Worm (Caenorhabditis elegans) whole organism, L4 larva: ENCODE results near the gene ZK666.1.

Source experiments
- D1046.2 ChIP-seq: fragments of 200-800 bp; sonication (Bioruptor generic); IDR thresholded peaks from 2 replicates; pipeline ENCODE4 v1.3.6; 2022; ENCODE audit warnings: missing genetic modification characterization, missing compliant biosample characterization
- T20F7.1 ChIP-seq: fragments of 200-800 bp; sonication (Bioruptor generic); optimal IDR thresholded peaks from 2 replicates; lab custom pipeline; 2018; ENCODE audit warnings: mild to moderate bottlenecking, missing genetic modification characterization, missing compliant biosample characterization
- Y105C5A.15 ChIP-seq: fragments of 200-800 bp; sonication (Bioruptor generic); IDR thresholded peaks from 2 replicates; pipeline ENCODE4 v1.3.6; 2022; ENCODE audit warnings: missing genetic modification characterization, missing compliant biosample characterization
- Y5F2A.4 ChIP-seq: fragments of 200-800 bp; sonication (Bioruptor generic); optimal IDR thresholded peaks from 2 replicates; lab custom pipeline; 2018; ENCODE audit warnings: mild to moderate bottlenecking, missing genetic modification characterization, missing compliant biosample characterization
- ZK337.2 ChIP-seq: fragments of 200-800 bp; sonication (Bioruptor generic); IDR thresholded peaks from 2 replicates; pipeline ENCODE4 v1.3.6; 2022; ENCODE audit warnings: missing genetic modification reagents, missing genetic modification characterization, missing compliant biosample characterization
- aha-1 ChIP-seq: fragments of 150-350 bp; peaks from one replicate; lab custom pipeline; 2014; ENCODE audit warnings: missing biosample characterization, missing genetic modification characterization
- ama-1 ChIP-seq: fragments of 150-350 bp; optimal IDR thresholded peaks from 2 replicates; lab custom pipeline; 2014; ENCODE audit warnings: inconsistent platforms, mixed read lengths
- ceh-44 ChIP-seq: fragments of 200-800 bp; sonication (Bioruptor generic); IDR thresholded peaks from 2 replicates; pipeline ENCODE4 v1.3.6; 2022; ENCODE audit warnings: missing genetic modification reagents, missing genetic modification characterization, missing compliant biosample characterization
- ces-1 ChIP-seq: fragments of 150-350 bp; sonication (generic microtip); optimal IDR thresholded peaks from 4 replicates; lab custom pipeline; 2014; ENCODE audit warnings: missing biosample characterization, missing genetic modification reagents, missing genetic modification characterization
- daf-16 ChIP-seq, 3 experiments: sonication (generic microtip); optimal IDR thresholded peaks; 2 replicates each; lab custom pipeline; 2016 to 2017; ENCODE audit warnings: missing genetic modification characterization in 3 of 3, missing genetic modification reagents in 3 of 3, mild to moderate bottlenecking in 2 of 3, missing compliant biosample characterization in 2 of 3, missing biosample characterization in 1 of 3, moderate library complexity in 1 of 3
- dmd-6 ChIP-seq: fragments of 200-800 bp; sonication (Bioruptor generic); IDR thresholded peaks from 2 replicates; pipeline ENCODE4 v1.3.6; 2022; ENCODE audit warnings: missing genetic modification reagents, missing genetic modification characterization, missing compliant biosample characterization
- dve-1 ChIP-seq: sonication (generic microtip); optimal IDR thresholded peaks from 2 replicates; lab custom pipeline; 2017; ENCODE audit warnings: antibody characterized with exemption, mild to moderate bottlenecking, missing genetic modification characterization, missing compliant biosample characterization; ENCODE audit not compliant: insufficient read depth
- gei-8 ChIP-seq: fragments of 200-800 bp; sonication (Bioruptor generic); optimal IDR thresholded peaks from 2 replicates; lab custom pipeline; 2018; ENCODE audit warnings: mild to moderate bottlenecking, missing genetic modification characterization, missing compliant biosample characterization
- hlh-11 ChIP-seq: fragments of 200-800 bp; sonication (Bioruptor generic); optimal IDR thresholded peaks from 2 replicates; lab custom pipeline; 2018; ENCODE audit warnings: mild to moderate bottlenecking, missing genetic modification characterization, missing compliant biosample characterization
- hlh-30 ChIP-seq: sonication (generic microtip); optimal IDR thresholded peaks from 2 replicates; lab custom pipeline; 2017; ENCODE audit warnings: antibody characterized with exemption, mild to moderate bottlenecking, missing genetic modification characterization, missing compliant biosample characterization; ENCODE audit not compliant: insufficient read depth
- hmg-1.1 ChIP-seq: fragments of 200-800 bp; sonication (Bioruptor generic); IDR thresholded peaks from 2 replicates; pipeline ENCODE4 v1.3.6; 2022; ENCODE audit warnings: missing genetic modification reagents, missing genetic modification characterization, missing compliant biosample characterization
- lin-1 ChIP-seq: fragments of 200-800 bp; sonication (Bioruptor generic); IDR thresholded peaks from 2 replicates; pipeline ENCODE4 v1.3.6; 2022; ENCODE audit warnings: missing genetic modification reagents, missing genetic modification characterization, missing compliant biosample characterization
- lin-39 ChIP-seq: fragments of 150-350 bp; optimal IDR thresholded peaks from 2 replicates; lab custom pipeline; 2014; ENCODE audit warnings: missing biosample characterization, missing genetic modification reagents, missing genetic modification characterization
- lsy-2 ChIP-seq, 2 experiments: fragments of 150-350 bp in 1 of 2; sonication (generic microtip) in 1 of 2; optimal IDR thresholded peaks; 2 replicates each; lab custom pipeline; 2014 to 2017; ENCODE audit warnings: missing biosample characterization in 2 of 2, missing genetic modification characterization in 2 of 2
- madf-9 ChIP-seq: fragments of 200-800 bp; sonication (Bioruptor generic); conservative IDR thresholded peaks from 2 replicates; pipeline ENCODE4 v1.3.6; 2022; ENCODE audit warnings: missing genetic modification reagents, missing genetic modification characterization, missing compliant biosample characterization
- mdl-1 ChIP-seq, 2 experiments: fragments of 150-350 bp in 1 of 2; sonication (generic microtip) in 1 of 2; optimal IDR thresholded peaks; 2 replicates each; lab custom pipeline; 2014 to 2017; ENCODE audit warnings: missing biosample characterization in 2 of 2, missing genetic modification characterization in 2 of 2
- mxl-3 ChIP-seq: fragments of 200-800 bp; sonication (Bioruptor generic); optimal IDR thresholded peaks from 2 replicates; lab custom pipeline; 2018; ENCODE audit warnings: mild to moderate bottlenecking, missing genetic modification characterization, missing compliant biosample characterization
- nhr-10 ChIP-seq: fragments of 150-350 bp; optimal IDR thresholded peaks from 2 replicates; lab custom pipeline; 2014; ENCODE audit warnings: missing biosample characterization, missing genetic modification characterization
- nhr-102 ChIP-seq: sonication (generic microtip); optimal IDR thresholded peaks from 2 replicates; lab custom pipeline; 2016; ENCODE audit warnings: mild to moderate bottlenecking, missing genetic modification characterization, moderate library complexity, missing compliant biosample characterization
- nhr-237 ChIP-seq: sonication (generic microtip); optimal IDR thresholded peaks from 2 replicates; lab custom pipeline; 2017; ENCODE audit warnings: missing biosample characterization, missing genetic modification characterization
- nhr-28 ChIP-seq: fragments of 150-350 bp; optimal IDR thresholded peaks from 2 replicates; lab custom pipeline; 2014; ENCODE audit warnings: missing biosample characterization, missing genetic modification characterization
- nhr-42 ChIP-seq: fragments of 200-800 bp; sonication (Bioruptor generic); IDR thresholded peaks from 2 replicates; pipeline ENCODE4 v1.3.6; 2022; ENCODE audit warnings: missing genetic modification characterization, missing compliant biosample characterization
- nhr-76 ChIP-seq: fragments of 150-350 bp; optimal IDR thresholded peaks from 2 replicates; lab custom pipeline; 2014; ENCODE audit warnings: missing biosample characterization, missing genetic modification characterization
- nhr-77 ChIP-seq: fragments of 150-350 bp; optimal IDR thresholded peaks from 2 replicates; lab custom pipeline; 2014; ENCODE audit warnings: missing biosample characterization, missing genetic modification characterization
- pha-4 ChIP-seq, 2 experiments: fragments of 150-350 bp in 1 of 2; fragments of 200-800 bp in 1 of 2; sonication (Bioruptor generic) in 1 of 2; IDR thresholded peaks in 1 of 2; optimal IDR thresholded peaks in 1 of 2; 2 replicates each; pipeline versions ENCODE4 v1.3.6 to Lab custom; 2014 to 2022; ENCODE audit warnings: missing genetic modification characterization in 2 of 2, missing genetic modification reagents in 2 of 2, missing biosample characterization in 1 of 2, missing compliant biosample characterization in 1 of 2
- pqm-1 ChIP-seq: sonication (generic microtip); optimal IDR thresholded peaks from 2 replicates; lab custom pipeline; 2017; ENCODE audit warnings: missing biosample characterization, missing genetic modification characterization
- rbr-2 ChIP-seq: sonication (generic microtip); optimal IDR thresholded peaks from 2 replicates; lab custom pipeline; 2016; ENCODE audit warnings: missing genotype, missing genetic modification characterization, missing compliant biosample characterization
- saeg-2 ChIP-seq: fragments of 200-800 bp; sonication (Bioruptor generic); IDR thresholded peaks from 2 replicates; pipeline ENCODE4 v1.3.6; 2022; ENCODE audit warnings: missing genetic modification reagents, missing genetic modification characterization, missing compliant biosample characterization
- sdz-12 ChIP-seq: fragments of 200-800 bp; sonication (Bioruptor generic); optimal IDR thresholded peaks from 2 replicates; lab custom pipeline; 2018; ENCODE audit warnings: mild to moderate bottlenecking, missing genetic modification characterization, missing compliant biosample characterization
- spr-3 ChIP-seq: fragments of 200-800 bp; sonication (Bioruptor generic); optimal IDR thresholded peaks from 2 replicates; lab custom pipeline; 2018; ENCODE audit warnings: mild to moderate bottlenecking, missing genetic modification characterization, missing compliant biosample characterization
- unc-39 ChIP-seq: sonication (generic microtip); optimal IDR thresholded peaks from 2 replicates; lab custom pipeline; 2017; ENCODE audit warnings: missing biosample characterization, missing genetic modification characterization
- unc-62 ChIP-seq, 3 experiments: fragments of 150-350 bp in 1 of 3; sonication (generic microtip); optimal IDR thresholded peaks in 2 of 3; peaks in 1 of 3; 1 replicate in 1 of 3; 2 replicates in 2 of 3; lab custom pipeline; 2014 to 2017; ENCODE audit warnings: missing biosample characterization in 3 of 3, missing genetic modification characterization in 3 of 3, missing genetic modification reagents in 3 of 3, missing genotype in 1 of 3
- vab-7 ChIP-seq: fragments of 200-800 bp; sonication (Bioruptor generic); IDR thresholded peaks from 2 replicates; pipeline ENCODE4 v1.3.6; 2022; ENCODE audit warnings: missing genetic modification reagents, missing genetic modification characterization, missing compliant biosample characterization
- zfp-3 ChIP-seq: fragments of 200-800 bp; sonication (Bioruptor generic); conservative IDR thresholded peaks from 2 replicates; pipeline ENCODE4 v1.3.6; 2022; ENCODE audit warnings: missing genetic modification reagents, missing genetic modification characterization, missing compliant biosample characterization
- zip-2 ChIP-seq: fragments of 150-350 bp; optimal IDR thresholded peaks from 2 replicates; lab custom pipeline; 2014; ENCODE audit warnings: missing biosample characterization, missing genetic modification characterization
- ztf-7 ChIP-seq: fragments of 150-350 bp; optimal IDR thresholded peaks from 2 replicates; lab custom pipeline; 2014; ENCODE audit warnings: missing biosample characterization, missing genetic modification characterization

Gene ZK666.1

DNA sequence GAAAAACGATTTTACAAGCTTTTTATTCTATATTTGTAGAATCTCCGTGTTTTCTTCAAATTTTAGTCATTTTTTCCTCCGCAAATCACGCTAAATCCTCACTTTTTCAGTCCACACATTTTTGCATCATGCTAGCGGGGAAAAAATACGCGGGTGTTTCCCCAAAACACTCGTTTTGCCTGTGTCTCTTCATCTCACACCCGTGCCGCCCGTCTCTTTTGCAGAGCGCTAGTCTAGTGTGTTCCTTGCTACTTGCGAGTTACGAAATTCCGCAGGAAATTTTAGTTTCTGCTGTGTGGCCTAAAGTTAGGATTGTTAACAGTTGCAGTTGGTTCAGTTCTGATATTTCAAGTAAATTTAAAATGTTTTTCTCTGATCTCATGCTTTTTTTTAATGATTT, 25.4 kb downstream of the ZK666.1 start (continued):
- TF ChIP-seq unc-62 (GFP tag; optimal IDR thresholded peaks at IDR 0.05 in 1 of 2; lab: Kevin White, UChicago), result no peak
- TF ChIP-seq unc-62 (tag; optimal IDR thresholded peaks at IDR 0.05; lab: Kevin White, UChicago), result no peak
- peak; percentile 51 to 67 for TF ChIP-seq mdl-1 (tag; optimal IDR thresholded peaks at IDR 0.05; lab: Kevin White, UChicago)
- peak; percentile 83 for TF ChIP-seq aha-1 (tag; lab: Kevin White, UChicago)
- TF ChIP-seq gei-8 (GFP tag; lab: Kevin White, UChicago), result no peak
- peak; percentile 33 for TF ChIP-seq rbr-2 (tag; lab: Kevin White, UChicago)
- no peak for TF ChIP-seq Y5F2A.4
- no peak for TF ChIP-seq lin-1 (GFP tag; lab: Robert Waterston, UW)

DNA sequence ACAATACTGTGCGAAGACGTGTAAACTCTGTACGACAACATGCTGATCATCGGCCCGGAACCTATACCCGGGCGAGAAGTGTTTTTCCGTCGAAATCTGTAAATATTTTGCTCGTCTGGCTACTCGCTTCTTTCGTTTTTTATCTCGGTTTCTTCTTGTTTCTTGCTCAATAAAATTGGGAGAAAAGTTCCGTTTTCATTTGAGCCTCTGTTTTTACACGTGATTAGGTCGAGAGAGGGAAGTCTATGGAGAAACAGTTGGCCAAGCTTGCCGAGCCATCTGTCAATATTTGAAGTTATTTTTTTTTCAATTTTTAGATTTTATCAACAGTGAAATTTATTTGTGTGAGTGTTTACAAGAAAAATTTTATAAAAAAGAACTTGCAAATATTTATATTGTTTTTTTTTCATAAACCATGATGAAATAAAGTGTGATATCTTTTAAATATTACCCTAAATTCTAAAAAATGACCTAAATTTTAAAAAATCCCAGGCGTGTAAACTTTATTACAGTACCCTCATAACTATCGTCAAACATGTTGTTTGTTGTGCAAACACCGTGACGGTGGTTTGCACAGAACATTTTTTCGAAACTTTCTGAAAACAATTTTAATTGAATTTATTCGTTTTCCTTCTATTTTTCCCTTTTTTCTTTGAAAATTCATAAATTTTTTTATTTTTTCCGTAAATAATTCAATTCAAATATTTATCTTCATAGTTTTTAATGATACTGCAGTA, 26.0 kb downstream of the ZK666.1 start:
- TF ChIP-seq nhr-237 (tag; lab: Kevin White, UChicago) (no peak), aha-1 (tag; lab: Kevin White, UChicago) (peak; percentile 71), vab-7 (GFP tag; lab: Robert Waterston, UW) (no peak), hlh-30 (tag; lab: Kevin White, UChicago) (peak; percentile 23), hlh-11 (tag; lab: Kevin White, UChicago) (peak; percentile 35), lsy-2 (tag; optimal IDR thresholded peaks at IDR 0.05; lab: Kevin White, UChicago) (peak in 1 of 2 experiments; percentile 80), lin-39 (tag; lab: Kevin White, UChicago) (no peak), T20F7.1 (GFP tag; lab: Kevin White, UChicago) (peak; percentile 36), daf-16 (GFP tag; optimal IDR thresholded peaks at IDR 0.05; lab: Kevin White, UChicago) (peak in 1 of 2 experiments; percentile 97), daf-16 (tag; optimal IDR thresholded peaks at IDR 0.05; lab: Kevin White, UChicago) (peak; percentile 1)

DNA sequence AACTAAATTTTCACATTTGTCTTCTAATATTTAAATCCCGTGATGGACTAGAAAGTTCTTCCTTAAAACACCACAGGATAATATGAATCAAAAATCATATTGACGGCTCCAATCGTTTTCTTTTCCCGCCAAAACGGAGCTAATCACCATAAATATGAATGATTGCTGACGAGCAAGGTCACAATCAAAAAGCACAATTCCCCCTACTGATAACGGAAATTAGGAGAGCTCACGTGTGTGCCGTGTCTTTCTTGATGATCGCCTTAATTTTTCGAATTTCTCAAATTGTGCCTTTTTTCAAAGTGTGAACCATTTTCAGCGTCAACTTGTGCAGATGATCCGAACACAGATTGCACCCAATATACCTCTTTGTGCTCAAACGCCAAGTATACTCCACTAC, 27.2 kb downstream of the ZK666.1 start:
- no peak for TF ChIP-seq aha-1 (tag; lab: Kevin White, UChicago)
- TF ChIP-seq hmg-1.1 (GFP tag; lab: Robert Waterston, UW), result no peak
- TF ChIP-seq hlh-11 (tag; lab: Kevin White, UChicago), result peak; percentile 56
- TF ChIP-seq nhr-76 (tag; lab: Kevin White, UChicago), result no peak
- peak; percentile 83 for TF ChIP-seq dmd-6 (GFP tag; lab: Robert Waterston, UW)
- peak; percentile 58 for TF ChIP-seq hlh-30 (tag; lab: Kevin White, UChicago)
- TF ChIP-seq nhr-28, result peak; percentile 62
- no peak for TF ChIP-seq zfp-3 (GFP tag; lab: Robert Waterston, UW)
- no peak for TF ChIP-seq daf-16 (GFP tag; optimal IDR thresholded peaks at IDR 0.05; lab: Kevin White, UChicago)
- TF ChIP-seq daf-16 (tag; optimal IDR thresholded peaks at IDR 0.05; lab: Kevin White, UChicago), result peak; percentile 46
- TF ChIP-seq ces-1 (GFP tag; lab: Kevin White, UChicago), result no peak
- peak; percentile 42 for TF ChIP-seq pqm-1 (tag; lab: Kevin White, UChicago)
- no peak for TF ChIP-seq Y5F2A.4
- TF ChIP-seq ama-1 (lab: Kevin White, UChicago), result no peak
- TF ChIP-seq nhr-10 (tag; lab: Kevin White, UChicago), result no peak
- no peak for TF ChIP-seq vab-7 (GFP tag; lab: Robert Waterston, UW)
- TF ChIP-seq madf-9 (GFP tag; lab: Robert Waterston, UW), result no peak
- TF ChIP-seq Y105C5A.15, result no peak
- no peak for TF ChIP-seq lin-39 (tag; lab: Kevin White, UChicago)
- TF ChIP-seq dve-1, result peak; percentile 51
- no peak for TF ChIP-seq nhr-42 (GFP tag; lab: Robert Waterston, UW)
- peak in 1 of 2 experiments; percentile 19 for TF ChIP-seq mdl-1 (tag; optimal IDR thresholded peaks at IDR 0.05; lab: Kevin White, UChicago)
- TF ChIP-seq mxl-3 (GFP tag; lab: Kevin White, UChicago), result peak; percentile 23
- TF ChIP-seq nhr-77 (tag; lab: Kevin White, UChicago), result peak; percentile 18
- no peak for TF ChIP-seq unc-39
- TF ChIP-seq ztf-7 (tag; lab: Kevin White, UChicago), result no peak
- TF ChIP-seq zip-2 (tag; lab: Kevin White, UChicago), result no peak
- TF ChIP-seq sdz-12 (GFP tag; lab: Kevin White, UChicago), result no peak
- TF ChIP-seq saeg-2 (GFP tag; lab: Robert Waterston, UW), result no peak
- no peak for TF ChIP-seq pha-4 (GFP tag; IDR thresholded peaks at IDR 0.05; lab: Robert Waterston, UW)
- TF ChIP-seq pha-4 (tag; optimal IDR thresholded peaks at IDR 0.05; lab: Kevin White, UChicago), result no peak
- no peak for TF ChIP-seq nhr-237 (tag; lab: Kevin White, UChicago)
- no peak for TF ChIP-seq ZK337.2 (GFP tag; lab: Robert Waterston, UW)
- TF ChIP-seq nhr-102, result no peak
- TF ChIP-seq D1046.2 (GFP tag; lab: Robert Waterston, UW), result no peak
- TF ChIP-seq ceh-44 (GFP tag; lab: Robert Waterston, UW), result no peak
- TF ChIP-seq spr-3 (GFP tag; lab: Kevin White, UChicago), result no peak
- TF ChIP-seq, all 104 proteins: peak for 10
